Fruit fly (Drosophila melanogaster): ENCODE measurements around the gene CG14453.

CG14453 gene

DNA sequence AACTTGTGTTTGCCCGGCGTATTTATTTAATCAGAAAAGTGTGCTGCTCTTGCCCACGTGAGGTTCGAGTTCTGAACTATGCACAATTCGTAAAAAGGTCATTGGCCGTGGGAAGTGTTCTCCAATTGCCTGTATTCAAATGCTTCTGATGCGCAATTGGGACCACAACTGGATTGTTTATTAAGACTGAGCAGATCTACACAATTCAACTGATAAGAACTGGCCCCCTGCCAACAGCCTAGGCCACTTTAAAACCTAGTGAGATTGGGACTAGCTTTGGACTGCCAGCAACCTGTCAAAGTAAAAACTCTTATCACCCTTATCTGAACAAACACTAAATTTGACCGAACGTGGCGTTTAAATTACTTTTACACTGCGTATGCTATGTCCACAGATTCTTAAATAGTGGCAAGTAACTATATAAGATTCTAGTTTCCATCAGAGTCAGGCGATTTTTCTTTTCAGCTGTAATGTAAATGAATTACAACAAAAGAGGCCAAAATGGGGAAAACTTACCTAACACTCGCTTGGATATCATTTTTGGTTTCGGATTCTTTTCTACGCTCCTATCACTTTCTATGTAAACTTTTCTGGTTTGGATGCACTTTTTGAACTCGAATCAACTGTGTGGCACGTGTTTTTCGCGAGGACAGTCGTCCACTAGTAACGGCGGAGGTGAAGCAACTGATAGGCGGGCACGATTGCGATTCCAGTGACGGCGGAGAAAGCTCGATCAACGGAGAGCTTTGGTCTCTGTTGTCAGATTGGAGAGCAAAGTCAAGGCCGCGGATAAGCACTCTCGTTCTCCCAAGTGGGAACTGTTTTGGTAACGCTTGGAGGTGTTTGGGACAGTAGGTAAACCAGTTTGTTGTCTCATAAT is 44.1 kb downstream of the CG14453 start, which contains the start of gene CG11241 (continued):
- TF ChIP-seq tx (GFP tag; optimal IDR thresholded peaks at IDR 0.05) (no peak), CG7745 (tag; optimal IDR thresholded peaks at IDR 0.05) (no peak), Hr3 (GFP tag; optimal IDR thresholded peaks at IDR 0.05) (no peak), CG42726 (GFP tag; IDR thresholded peaks at IDR 0.05; ENCODE audit: partially characterized antibody) (no peak)

dm6 chr3L:22741389-22742120 is 47.7 kb downstream of the CG14453 start, which contains the start of gene CG7369:
TSS of gene CG7369 (plus strand) at chr3L:22741793.
- peak; percentile 37 for TF ChIP-seq Atf-2 (GFP tag; optimal IDR thresholded peaks at IDR 0.05)
- peak; percentile 90 for TF ChIP-seq CG4424 (GFP tag; optimal IDR thresholded peaks at IDR 0.05)
- TF ChIP-seq CHES-1-like (GFP tag; optimal IDR thresholded peaks at IDR 0.05), result peak; percentile 79
- peak; percentile 88 for TF ChIP-seq sug (tag; optimal IDR thresholded peaks at IDR 0.05)
- TF ChIP-seq kni (GFP tag; optimal IDR thresholded peaks at IDR 0.05), result peak; percentile 64
- peak; percentile 91 for TF ChIP-seq phol (tag; optimal IDR thresholded peaks at IDR 0.05)
- peak; percentile 71 for TF ChIP-seq CG13296 (GFP tag; optimal IDR thresholded peaks at IDR 0.05)
- peak; percentile 70 for TF ChIP-seq CG1529 (GFP tag; optimal IDR thresholded peaks at IDR 0.05)
- peak; percentile 63 for TF ChIP-seq CG15696 (tag; optimal IDR thresholded peaks at IDR 0.05)
- peak; percentile 86 for TF ChIP-seq CG9817 (tag; optimal IDR thresholded peaks at IDR 0.05)
- TF ChIP-seq Sox102F (GFP tag; optimal IDR thresholded peaks at IDR 0.05), result peak; percentile 71
- no peak for TF ChIP-seq CG6813 (GFP tag; optimal IDR thresholded peaks at IDR 0.05)
- peak; percentile 67 for TF ChIP-seq CG4854 (GFP tag; optimal IDR thresholded peaks at IDR 0.05)
- TF ChIP-seq CG8944 (GFP tag; optimal IDR thresholded peaks at IDR 0.05), result peak; percentile 62
- peak; percentile 66 for TF ChIP-seq CG6689 (GFP tag; IDR thresholded peaks at IDR 0.05)
- TF ChIP-seq Hand (GFP tag; optimal IDR thresholded peaks at IDR 0.05), result no peak
- TF ChIP-seq CG14710 (tag; optimal IDR thresholded peaks at IDR 0.05), result peak; percentile 87
- peak; percentile 63 for TF ChIP-seq jumu (GFP tag; optimal IDR thresholded peaks at IDR 0.05)
- peak; percentile 75 for TF ChIP-seq CG11695 (GFP tag; IDR thresholded peaks at IDR 0.05)
- TF ChIP-seq CG17912 (GFP tag; optimal IDR thresholded peaks at IDR 0.05), result no peak
- TF ChIP-seq CTCF (GFP tag; optimal IDR thresholded peaks at IDR 0.05), result peak; percentile 10
- TF ChIP-seq amos (GFP tag; IDR thresholded peaks at IDR 0.05; ENCODE audit: partially characterized antibody), result peak; percentile 63
- peak; percentile 51; the same call in 1 of the 3 replicates for TF ChIP-seq mld (GFP tag; IDR thresholded peaks at IDR 0.05; ENCODE audit: partially characterized antibody)
- no peak for TF ChIP-seq Mes4 (GFP tag; optimal IDR thresholded peaks at IDR 0.05)
- TF ChIP-seq Ssrp (tag; optimal IDR thresholded peaks at IDR 0.05), result peak; percentile 73
- TF ChIP-seq esg (GFP tag; conservative IDR thresholded peaks at IDR 0.05), result peak; percentile 81
- peak; percentile 24 for TF ChIP-seq CG6854 (GFP tag; optimal IDR thresholded peaks at IDR 0.05)
- peak; percentile 49 to 84 for TF ChIP-seq tll (GFP tag; optimal IDR thresholded peaks at IDR 0.05)
- TF ChIP-seq z (GFP tag; IDR thresholded peaks at IDR 0.05), result no peak
- TF ChIP-seq CG17361 (GFP tag; IDR thresholded peaks at IDR 0.05), result peak; percentile 93
- 0 out of 2 replicates have a peak, but pooled peaks have one; percentile 26 for TF ChIP-seq GATAe (GFP tag; conservative IDR thresholded peaks at IDR 0.05)
- no peak for TF ChIP-seq Lpt (GFP tag; optimal IDR thresholded peaks at IDR 0.05)
- peak; percentile 80 for TF ChIP-seq Mad (GFP tag; optimal IDR thresholded peaks at IDR 0.05)
- no peak for TF ChIP-seq yki (optimal IDR thresholded peaks at IDR 0.05)
- peak; percentile 32 to 54 for TF ChIP-seq bsh (GFP tag; optimal IDR thresholded peaks at IDR 0.05)
- TF ChIP-seq CrebB (tag; optimal IDR thresholded peaks at IDR 0.05), result peak; percentile 1
- peak; percentile 51 for TF ChIP-seq CG12769 (tag; optimal IDR thresholded peaks at IDR 0.05)
- TF ChIP-seq CG3847 (GFP tag; IDR thresholded peaks at IDR 0.05), result peak; percentile 91
- peak; percentile 64; the same call in 1 of the 2 replicates for TF ChIP-seq klu (GFP tag; IDR thresholded peaks at IDR 0.05)
- TF ChIP-seq sens-2 (GFP tag; IDR thresholded peaks at IDR 0.05), result peak; percentile 26; the same call in 1 of the 2 replicates
- peak; percentile 69 for TF ChIP-seq ewg (GFP tag; optimal IDR thresholded peaks at IDR 0.05)
- TF ChIP-seq NFAT (GFP tag; IDR thresholded peaks at IDR 0.05), result peak; percentile 85

Measured in whole organism, embryonic.